Worm (Caenorhabditis elegans): ENCODE results near the gene ebp-2.

DNA sequence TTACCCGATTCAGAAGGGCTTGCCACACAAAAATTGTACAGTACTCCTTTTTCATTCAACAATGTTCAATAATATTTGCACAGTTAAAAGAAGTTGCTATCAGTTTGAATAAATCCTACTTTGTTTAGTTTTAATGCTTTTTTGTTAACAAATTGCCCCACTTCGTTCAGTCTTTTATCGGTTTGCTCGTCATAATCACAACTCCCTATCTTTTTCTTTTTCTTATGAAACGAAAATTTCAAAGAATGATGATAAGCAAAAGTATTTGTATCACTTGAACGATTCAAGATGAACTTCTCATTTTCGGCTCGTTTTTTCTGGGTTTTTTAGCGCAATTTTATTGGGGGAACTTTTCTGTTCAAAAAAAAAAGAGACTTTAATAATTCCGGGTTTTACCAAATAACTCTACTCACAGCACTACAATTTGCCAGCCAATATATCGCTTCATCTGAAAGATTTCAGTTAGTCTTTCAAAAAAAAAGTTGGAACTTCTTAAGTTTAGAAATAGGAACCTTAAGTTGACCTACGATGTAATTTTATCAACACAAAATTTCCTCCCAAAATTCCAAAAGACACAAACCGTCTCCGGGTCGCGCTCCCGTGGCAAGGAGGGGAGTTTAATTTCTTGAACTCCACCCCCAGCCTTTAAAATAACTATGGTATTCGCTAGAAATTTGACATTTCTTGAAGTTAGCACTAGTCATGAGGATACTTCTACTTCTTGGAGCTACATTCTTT, 17.8 kb upstream of the ebp-2 start, which contains the start of gene C05D12.3:
- TF ChIP-seq nhr-28 (tag; optimal IDR thresholded peaks at IDR 0.05) = no peak
- TF ChIP-seq unc-39 (tag; optimal IDR thresholded peaks at IDR 0.05) = no peak
- no peak for TF ChIP-seq ama-1 (optimal IDR thresholded peaks at IDR 0.05)
- no peak for TF ChIP-seq fos-1 (tag; optimal IDR thresholded peaks at IDR 0.05)
